Fruit fly (Drosophila melanogaster) whole organism, pupa: ENCODE measurements around the gene Mad.
A peak's percentile ranks its signal among the peaks of the same experiment; 100 is the strongest.

Source experiments
- CG10348 ChIP-seq: fragments of 200-800 bp; sonication (Bioruptor generic); IDR thresholded peaks from 2 replicates; pipeline ENCODE4 v1.3.6; 2022; ENCODE audit warnings: missing biosample characterization, missing genetic modification characterization
- CG12605 ChIP-seq: fragments of 200-800 bp; sonication (Bioruptor generic); IDR thresholded peaks from 2 replicates; pipeline ENCODE4 v1.3.6; 2022; ENCODE audit warnings: missing biosample characterization, missing genetic modification characterization
- CG13204 ChIP-seq: fragments of 200-800 bp; sonication (Bioruptor generic); optimal IDR thresholded peaks from 2 replicates; lab custom pipeline; 2018; ENCODE audit warnings: missing biosample characterization, mild to moderate bottlenecking, missing genetic modification characterization, moderate library complexity
- CG14655 ChIP-seq: fragments of 200-800 bp; sonication (Bioruptor generic); optimal IDR thresholded peaks from 3 replicates; lab custom pipeline; 2017; ENCODE audit warnings: mild to moderate bottlenecking, missing biosample characterization, missing genetic modification reagents, missing genetic modification characterization
- CG15710 ChIP-seq: fragments of 200-800 bp; sonication (Bioruptor generic); optimal IDR thresholded peaks from 2 replicates; lab custom pipeline; 2018; ENCODE audit warnings: missing biosample characterization, mild to moderate bottlenecking, missing genetic modification characterization, moderate library complexity
- CG17806 ChIP-seq: fragments of 200-800 bp; sonication (Bioruptor generic); optimal IDR thresholded peaks from 2 replicates; lab custom pipeline; 2018; ENCODE audit warnings: missing biosample characterization, mild to moderate bottlenecking, missing genetic modification characterization, moderate library complexity
- CG32121 ChIP-seq: fragments of 200-800 bp; sonication (Bioruptor generic); IDR thresholded peaks from 2 replicates; pipeline ENCODE4 v1.3.6; 2022; ENCODE audit warnings: missing biosample characterization, missing genetic modification characterization
- CG34367 ChIP-seq: fragments of 200-800 bp; sonication (Bioruptor generic); optimal IDR thresholded peaks from 2 replicates; lab custom pipeline; 2018; ENCODE audit warnings: missing biosample characterization, mild to moderate bottlenecking, missing genetic modification characterization
- CG4496 ChIP-seq: fragments of 200-800 bp; sonication (Bioruptor generic); IDR thresholded peaks from 3 replicates; pipeline ENCODE4 v1.3.6; 2022; ENCODE audit warnings: missing biosample characterization, missing genetic modification characterization
- CG8159 ChIP-seq: fragments of 200-800 bp; sonication (Bioruptor generic); optimal IDR thresholded peaks from 3 replicates; lab custom pipeline; 2018; ENCODE audit warnings: missing biosample characterization, mild to moderate bottlenecking, missing genetic modification characterization, moderate library complexity
- CG8301 ChIP-seq: fragments of 200-800 bp; sonication (Bioruptor generic); optimal IDR thresholded peaks from 2 replicates; lab custom pipeline; 2018; ENCODE audit warnings: missing biosample characterization, mild to moderate bottlenecking, missing genetic modification characterization
- CG9948 ChIP-seq: fragments of 200-800 bp; sonication (Bioruptor generic); optimal IDR thresholded peaks from 2 replicates; lab custom pipeline; 2018; ENCODE audit warnings: missing biosample characterization, mild to moderate bottlenecking, missing genetic modification characterization, moderate library complexity
- D1 ChIP-seq: fragments of 200-800 bp; sonication (Bioruptor generic); optimal IDR thresholded peaks from 2 replicates; lab custom pipeline; 2018; ENCODE audit warnings: missing biosample characterization, mild to moderate bottlenecking, missing genetic modification characterization, moderate library complexity
- EcR ChIP-seq: fragments of 200-800 bp; sonication (Bioruptor generic); optimal IDR thresholded peaks from 3 replicates; lab custom pipeline; 2019; ENCODE audit warnings: missing biosample characterization, missing genetic modification characterization, mild to moderate bottlenecking, moderate library complexity, missing genetic modification reagents
- Ets98B ChIP-seq: fragments of 200-800 bp; sonication (Bioruptor generic); IDR thresholded peaks from 2 replicates; pipeline ENCODE4 v1.3.6; 2022; ENCODE audit warnings: missing biosample characterization, missing genetic modification characterization
- Pif1A ChIP-seq: fragments of 200-800 bp; sonication (Bioruptor generic); optimal IDR thresholded peaks from 3 replicates; lab custom pipeline; 2016; ENCODE audit warnings: missing biosample characterization, missing genetic modification characterization
- Pif1B ChIP-seq: fragments of 200-800 bp; sonication (Bioruptor generic); optimal IDR thresholded peaks from 3 replicates; lab custom pipeline; 2016; ENCODE audit warnings: missing biosample characterization, missing genetic modification characterization
- Snoo ChIP-seq: fragments of 200-800 bp; sonication (Bioruptor generic); optimal IDR thresholded peaks from 3 replicates; lab custom pipeline; 2017; ENCODE audit warnings: missing biosample characterization, mild to moderate bottlenecking, missing genetic modification characterization, inconsistent platforms
- fd96Ca ChIP-seq: fragments of 200-800 bp; sonication (Bioruptor generic); IDR thresholded peaks from 3 replicates; pipeline ENCODE4 v1.3.6; 2022; ENCODE audit warnings: missing biosample characterization, missing genetic modification characterization
- gl ChIP-seq: fragments of 200-800 bp; sonication (Bioruptor generic); optimal IDR thresholded peaks from 2 replicates; lab custom pipeline; 2018; ENCODE audit warnings: missing biosample characterization, mild to moderate bottlenecking, missing genetic modification characterization
- rn ChIP-seq: fragments of 200-800 bp; sonication (Bioruptor generic); IDR thresholded peaks from 2 replicates; pipeline ENCODE4 v1.3.6; 2022; ENCODE audit warnings: missing biosample characterization, missing genetic modification characterization

Mad gene

dm6 chr2L:3120820-3121219, 38.6 kb downstream of the Mad start:
- TF ChIP-seq CG9948, result no peak
- TF ChIP-seq D1 (tag; lab: Kevin White, UChicago), result no peak
- no peak for TF ChIP-seq CG14655 (GFP tag; lab: Kevin White, UChicago)
- no peak for TF ChIP-seq CG13204 (GFP tag; lab: Kevin White, UChicago)
- TF ChIP-seq CG4496 (GFP tag; lab: Robert Waterston, UW), result no peak
- no peak for TF ChIP-seq CG17806 (tag; lab: Kevin White, UChicago)

- TF ChIP-seq CG4496 (GFP tag; lab: Robert Waterston, UW) (no peak), gl (tag; lab: Kevin White, UChicago) (no peak), rn (GFP tag; lab: Robert Waterston, UW) (no peak), CG10348 (no peak), EcR (GFP tag; lab: Kevin White, UChicago) (no peak)
These were observed 39.8 kb downstream of the Mad start for dm6 chr2L:3119613-3120012.

DNA sequence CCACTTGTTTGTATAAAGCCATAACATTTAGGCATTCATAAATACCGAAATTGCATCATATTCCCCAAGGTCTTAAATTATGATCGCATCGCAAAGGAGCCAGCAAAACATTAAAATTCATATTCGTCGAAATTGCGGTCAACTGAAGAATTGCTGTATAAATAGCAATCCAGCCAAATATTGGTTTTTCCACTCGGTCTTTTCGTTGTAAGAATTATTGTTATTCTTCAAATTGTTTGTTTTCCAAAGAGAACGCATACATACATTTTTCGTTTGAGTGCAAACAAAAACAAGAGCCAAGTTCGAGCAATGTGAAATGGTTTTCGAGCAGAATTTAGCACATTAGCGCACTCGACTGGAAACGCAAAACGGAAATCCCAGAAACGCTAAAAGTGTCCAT, 44.6 kb downstream of the Mad start:
- TF ChIP-seq CG4496 (GFP tag; lab: Robert Waterston, UW), result no peak
- TF ChIP-seq gl (tag; lab: Kevin White, UChicago), result no peak
- TF ChIP-seq fd96Ca, result no peak
- no peak for TF ChIP-seq CG15710
- TF ChIP-seq CG17806 (tag; lab: Kevin White, UChicago), result no peak
- TF ChIP-seq Pif1B, result no peak
- TF ChIP-seq rn (GFP tag; lab: Robert Waterston, UW), result no peak
- no peak for TF ChIP-seq Ets98B (GFP tag; lab: Robert Waterston, UW)
- no peak for TF ChIP-seq CG34367 (tag; lab: Kevin White, UChicago)
- TF ChIP-seq Snoo (tag; lab: Kevin White, UChicago), result no peak
- no peak for TF ChIP-seq EcR (GFP tag; lab: Kevin White, UChicago)
- no peak for TF ChIP-seq D1 (tag; lab: Kevin White, UChicago)
- no peak for TF ChIP-seq CG14655 (GFP tag; lab: Kevin White, UChicago)
- TF ChIP-seq, all 21 proteins: peak for 0

DNA sequence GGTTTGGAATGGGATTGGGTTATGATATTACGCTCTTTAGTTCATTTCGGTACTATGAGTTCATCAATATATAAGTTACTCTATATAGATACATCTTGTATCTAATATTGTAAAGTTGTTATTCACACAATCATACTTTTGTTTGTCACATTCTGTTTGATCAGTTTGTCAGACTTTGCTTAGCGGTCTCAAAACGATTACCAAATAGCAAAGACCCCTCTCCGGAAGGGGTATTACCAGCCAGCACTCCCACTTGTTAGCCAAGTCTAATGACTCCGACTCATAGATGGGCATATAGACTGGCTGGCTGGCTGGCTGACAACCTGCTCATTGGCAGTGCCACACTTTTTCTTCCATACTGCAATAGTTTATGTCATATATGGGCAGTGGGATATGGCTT, 45.3 kb downstream of the Mad start:
- peak; percentile 17 for TF ChIP-seq CG14655 (GFP tag; lab: Kevin White, UChicago)
- TF ChIP-seq CG8301 (tag; lab: Kevin White, UChicago), result peak; percentile 5
- TF ChIP-seq gl (tag; lab: Kevin White, UChicago), result no peak

dm6 chr2L:3109372-3109771, 50.1 kb downstream of the Mad start, which contains the start of gene PpD6:
TSS of gene PpD6 (plus strand) at chr2L:3109672.
- TF ChIP-seq CG4496 (GFP tag; lab: Robert Waterston, UW) (no peak), gl (tag; lab: Kevin White, UChicago) (no peak), Pif1A (no peak), Snoo (tag; lab: Kevin White, UChicago) (no peak), CG34367 (tag; lab: Kevin White, UChicago) (no peak), CG8301 (tag; lab: Kevin White, UChicago) (no peak), D1 (tag; lab: Kevin White, UChicago) (no peak)

- peak; percentile 48 for TF ChIP-seq D1 (tag; lab: Kevin White, UChicago)
- TF ChIP-seq fd96Ca, result no peak; the same call in 2 of the 3 replicates
These were observed 51.3 kb downstream of the Mad start for dm6 chr2L:3107988-3108678.

- TF ChIP-seq CG14655 (GFP tag; lab: Kevin White, UChicago) (peak; percentile 90), CG8301 (tag; lab: Kevin White, UChicago) (peak; percentile 85), Snoo (tag; lab: Kevin White, UChicago) (peak; percentile 68), CG17806 (tag; lab: Kevin White, UChicago) (peak; percentile 71), Pif1B (peak; percentile 75), CG12605 (peak; percentile 64), fd96Ca (peak; percentile 92), CG15710 (peak; percentile 49), CG34367 (tag; lab: Kevin White, UChicago) (peak; percentile 72), CG32121 (GFP tag; lab: Robert Waterston, UW) (peak; percentile 88), EcR (GFP tag; lab: Kevin White, UChicago) (no peak), CG8159 (tag; lab: Kevin White, UChicago) (peak; percentile 82), CG9948 (peak; percentile 69), gl (tag; lab: Kevin White, UChicago) (peak; percentile 43), D1 (tag; lab: Kevin White, UChicago) (no peak), Ets98B (GFP tag; lab: Robert Waterston, UW) (peak; percentile 85), CG13204 (GFP tag; lab: Kevin White, UChicago) (peak; percentile 3), CG10348 (peak; percentile 66), CG4496 (GFP tag; lab: Robert Waterston, UW) (peak; percentile 92), Pif1A (peak; percentile 82), rn (GFP tag; lab: Robert Waterston, UW) (peak; percentile 80)
These were observed 53.5 kb downstream of the Mad start for dm6 chr2L:3105895-3106294.
